Fruit fly (Drosophila melanogaster): ENCODE data around the gene Ilp8.

The Ilp8 gene

dm6 chr3L:17004218-17004759 is 27.6 kb downstream of the Ilp8 start (continued):
- peak; percentile 92 for TF ChIP-seq Sox102F (GFP tag; optimal IDR thresholded peaks at IDR 0.05)
- TF ChIP-seq z (GFP tag; IDR thresholded peaks at IDR 0.05): no peak
- TF ChIP-seq CG7963 (GFP tag; IDR thresholded peaks at IDR 0.05; ENCODE audit: partially characterized antibody): no peak
- TF ChIP-seq sisA (GFP tag; IDR thresholded peaks at IDR 0.05): peak; percentile 88
- TF ChIP-seq ato (GFP tag; IDR thresholded peaks at IDR 0.05; ENCODE audit: partially characterized antibody): no peak
- TF ChIP-seq CG6689 (GFP tag; IDR thresholded peaks at IDR 0.05): peak; percentile 89
- peak; percentile 68 for TF ChIP-seq CG1602 (GFP tag; optimal IDR thresholded peaks at IDR 0.05)
- TF ChIP-seq CG13894 (tag; optimal IDR thresholded peaks at IDR 0.05): peak; percentile 40
- TF ChIP-seq CG4617 (GFP tag; optimal IDR thresholded peaks at IDR 0.05; ENCODE audit: borderline replicate concordance): peak; percentile 48
- no peak for TF ChIP-seq CG4360 (GFP tag; IDR thresholded peaks at IDR 0.05)
- TF ChIP-seq al (GFP tag; IDR thresholded peaks at IDR 0.05): peak; percentile 91
- TF ChIP-seq D19B (GFP tag; optimal IDR thresholded peaks at IDR 0.05): peak; percentile 72
- peak; percentile 29; the same call in 1 of the 2 replicates for TF ChIP-seq Dip2 (GFP tag; IDR thresholded peaks at IDR 0.05)
- TF ChIP-seq pfk (GFP tag; optimal IDR thresholded peaks at IDR 0.05): no peak
- peak; percentile 87 for TF ChIP-seq CG11398 (GFP tag; optimal IDR thresholded peaks at IDR 0.05)
- peak; percentile 87 for TF ChIP-seq Fer1 (GFP tag; optimal IDR thresholded peaks at IDR 0.05)
- TF ChIP-seq caup (GFP tag; optimal IDR thresholded peaks at IDR 0.05; ENCODE audit: severe bottlenecking): peak; percentile 81
- TF ChIP-seq repo (GFP tag; optimal IDR thresholded peaks at IDR 0.05): peak; percentile 89
- peak; percentile 36 for TF ChIP-seq sqz (GFP tag; optimal IDR thresholded peaks at IDR 0.05)
- peak; percentile 79 for TF ChIP-seq CG16863 (GFP tag; optimal IDR thresholded peaks at IDR 0.05)
- TF ChIP-seq H15 (GFP tag; IDR thresholded peaks at IDR 0.05): peak; percentile 80
- peak; percentile 87 for TF ChIP-seq her (GFP tag; optimal IDR thresholded peaks at IDR 0.05)

- TF ChIP-seq CG2678 (tag; optimal IDR thresholded peaks at IDR 0.05): peak; percentile 8
- peak; percentile 17 for TF ChIP-seq Sox102F (GFP tag; optimal IDR thresholded peaks at IDR 0.05)
- no peak for TF ChIP-seq Sox100B (GFP tag; optimal IDR thresholded peaks at IDR 0.05)
- TF ChIP-seq trh (GFP tag; optimal IDR thresholded peaks at IDR 0.05): no peak
- peak; percentile 11 for TF ChIP-seq CG12299 (tag; optimal IDR thresholded peaks at IDR 0.05)
- no peak for TF ChIP-seq CG7786 (GFP tag; optimal IDR thresholded peaks at IDR 0.05)
- TF ChIP-seq stwl (tag; optimal IDR thresholded peaks at IDR 0.05): no peak
- no peak for TF ChIP-seq pita (GFP tag; optimal IDR thresholded peaks at IDR 0.05)
- peak in 1 of 2 experiments; percentile 33 for TF ChIP-seq Hr51 (GFP tag; optimal IDR thresholded peaks at IDR 0.05)
- TF ChIP-seq gem (tag; optimal IDR thresholded peaks at IDR 0.05): peak; percentile 16
- TF ChIP-seq CG13624 (GFP tag; optimal IDR thresholded peaks at IDR 0.05): no peak
- no peak for TF ChIP-seq ind (GFP tag; optimal IDR thresholded peaks at IDR 0.05)
- no peak for TF ChIP-seq CG10321 (GFP tag; IDR thresholded peaks at IDR 0.05)
- TF ChIP-seq CG12219 (GFP tag; optimal IDR thresholded peaks at IDR 0.05): no peak
- 0 out of 3 replicates have a peak, but pooled peaks have one; percentile 26 for TF ChIP-seq Mrtf (GFP tag; IDR thresholded peaks at IDR 0.05)
- TF ChIP-seq Hmr (GFP tag; optimal IDR thresholded peaks at IDR 0.05): peak; percentile 58
- no peak for TF ChIP-seq Sry-β (GFP tag; optimal IDR thresholded peaks at IDR 0.05)
- no peak for TF ChIP-seq Poxn (GFP tag; IDR thresholded peaks at IDR 0.05)
- no peak for TF ChIP-seq pnt (GFP tag; optimal IDR thresholded peaks at IDR 0.05)
- no peak for TF ChIP-seq CG3838 (GFP tag; optimal IDR thresholded peaks at IDR 0.05)
- TF ChIP-seq Six4 (GFP tag; optimal IDR thresholded peaks at IDR 0.05): no peak
- no peak for TF ChIP-seq GATAe (GFP tag; conservative IDR thresholded peaks at IDR 0.05)
- TF ChIP-seq fd64A (GFP tag; optimal IDR thresholded peaks at IDR 0.05): peak; percentile 28
- TF ChIP-seq chm (GFP tag; IDR thresholded peaks at IDR 0.05): 0 out of 2 replicates have a peak, but pooled peaks have one; percentile 19
- peak in 1 of 2 experiments; percentile 21 for TF ChIP-seq Trl (optimal IDR thresholded peaks at IDR 0.05)
- no peak for TF ChIP-seq Trl (GFP tag; optimal IDR thresholded peaks at IDR 0.05)
- no peak for TF ChIP-seq CG6254 (GFP tag; optimal IDR thresholded peaks at IDR 0.05)
Observed at dm6 chr3L:17003251-17004171, 28.4 kb downstream of the Ilp8 start.
